Worm (Caenorhabditis elegans) whole organism, L4/young adult: ENCODE data around the gene F54A3.5.
A peak's percentile ranks its signal among the peaks of the same experiment; 100 is the strongest.

Source experiments
- W03F9.2 ChIP-seq: fragments of 150-350 bp; optimal IDR thresholded peaks from 2 replicates; lab custom pipeline; 2014; ENCODE audit warnings: missing biosample characterization, missing genetic modification characterization
- dao-5 ChIP-seq: sonication (generic microtip); optimal IDR thresholded peaks from 2 replicates; lab custom pipeline; 2016; ENCODE audit warnings: missing genotype, missing genetic modification characterization, moderate library complexity, missing compliant biosample characterization
- him-1 ChIP-seq: sonication (generic microtip); optimal IDR thresholded peaks from 2 replicates; lab custom pipeline; 2016; ENCODE audit warnings: missing genotype, missing genetic modification reagents, missing genetic modification characterization, missing compliant biosample characterization

F54A3.5 gene

ce11 chrII:2215512-2215911 lies 10.0 kb downstream of the F54A3.5 start:
- no peak for TF ChIP-seq W03F9.2
- TF ChIP-seq him-1 (tag; lab: Kevin White, UChicago), result no peak
- no peak for TF ChIP-seq dao-5

- no peak for TF ChIP-seq W03F9.2
- TF ChIP-seq him-1 (tag; lab: Kevin White, UChicago), result no peak
- TF ChIP-seq dao-5, result no peak
Observed at ce11 chrII:2207812-2208211, 17.7 kb downstream of the F54A3.5 start, which contains the start of gene Y59C2A.1. Gene Y59C2A.1, plus strand, starts transcription at chrII:2208112.

- no peak for TF ChIP-seq dao-5
Observed at ce11 chrII:2206064-2206722, 19.3 kb downstream of the F54A3.5 start.

- TF ChIP-seq him-1 (tag; lab: Kevin White, UChicago) (no peak), dao-5 (no peak), W03F9.2 (no peak)
Observed at ce11 chrII:2204077-2204476, 21.4 kb downstream of the F54A3.5 start, which contains the start of gene Y59C2A.2. Gene Y59C2A.2, minus strand, starts transcription at chrII:2204137.

ce11 chrII:2202147-2202546 lies 23.4 kb downstream of the F54A3.5 start:
- no peak for TF ChIP-seq W03F9.2
- no peak for TF ChIP-seq dao-5
- no peak for TF ChIP-seq him-1 (tag; lab: Kevin White, UChicago)

ce11 chrII:2197555-2198288 lies 27.8 kb downstream of the F54A3.5 start, which contains the start of gene C33C12.1:
Gene C33C12.1, plus strand, starts transcription at chrII:2198238.
- TF ChIP-seq W03F9.2 (no peak), him-1 (tag; lab: Kevin White, UChicago) (peak; percentile 7)

- no peak for TF ChIP-seq W03F9.2
- no peak for TF ChIP-seq him-1 (tag; lab: Kevin White, UChicago)
- TF ChIP-seq dao-5, result no peak
Observed at ce11 chrII:2196742-2197141, 28.8 kb downstream of the F54A3.5 start.

ce11 chrII:2195541-2195940 lies 30.0 kb downstream of the F54A3.5 start:
- TF ChIP-seq him-1 (tag; lab: Kevin White, UChicago), result no peak
- no peak for TF ChIP-seq dao-5
- TF ChIP-seq W03F9.2, result no peak

ce11 chrII:2192267-2192666 lies 33.2 kb downstream of the F54A3.5 start:
- no peak for TF ChIP-seq W03F9.2
- TF ChIP-seq him-1 (tag; lab: Kevin White, UChicago), result no peak
- no peak for TF ChIP-seq dao-5

ce11 chrII:2191383-2191782 lies 34.1 kb downstream of the F54A3.5 start:
- TF ChIP-seq dao-5 (no peak), him-1 (tag; lab: Kevin White, UChicago) (no peak), W03F9.2 (no peak)

ce11 chrII:2190522-2190921 lies 35.0 kb downstream of the F54A3.5 start:
- no peak for TF ChIP-seq W03F9.2
- TF ChIP-seq dao-5, result no peak
- no peak for TF ChIP-seq him-1 (tag; lab: Kevin White, UChicago)

ce11 chrII:2189357-2189756 lies 36.2 kb downstream of the F54A3.5 start, which contains the start of gene mtq-2:
Gene mtq-2, minus strand, starts transcription at chrII:2189457.
- TF ChIP-seq dao-5, result no peak

ce11 chrII:2186730-2187129 lies 38.8 kb downstream of the F54A3.5 start:
- TF ChIP-seq dao-5 (no peak), W03F9.2 (no peak), him-1 (tag; lab: Kevin White, UChicago) (no peak)

ce11 chrII:2186329-2186728 lies 39.2 kb downstream of the F54A3.5 start, which contains the start of gene gba-2:
Gene gba-2, minus strand, starts transcription at chrII:2186434.
- TF ChIP-seq dao-5 (no peak), W03F9.2 (no peak), him-1 (tag; lab: Kevin White, UChicago) (no peak)

ce11 chrII:2177735-2178134 lies 47.8 kb downstream of the F54A3.5 start:
- TF ChIP-seq him-1 (tag; lab: Kevin White, UChicago), result no peak
- TF ChIP-seq W03F9.2, result no peak
- TF ChIP-seq dao-5, result no peak
